Worm (Caenorhabditis elegans) whole organism, early embryonic: ENCODE data around the gene clh-5.

Experiments used
- ama-1 ChIP-seq: fragments of 150-350 bp; optimal IDR thresholded peaks from 2 replicates; lab custom pipeline; 2014
- ceh-36 ChIP-seq: sonication (generic microtip); optimal IDR thresholded peaks from 2 replicates; lab custom pipeline; 2016; ENCODE audit warnings: missing genetic modification characterization, inconsistent platforms, missing compliant biosample characterization
- sea-1 ChIP-seq: fragments of 200-800 bp; sonication (Bioruptor generic); conservative IDR thresholded peaks from 2 replicates; pipeline ENCODE4 v1.3.6; 2022; ENCODE audit warnings: missing genetic modification characterization, missing compliant biosample characterization

- TF ChIP-seq ceh-36 (tag; lab: Kevin White, UChicago): no peak
- no peak for TF ChIP-seq ama-1 (lab: Kevin White, UChicago)
- TF ChIP-seq sea-1: no peak
Observed at ce11 chrII:9097302-9097701, 1.1 kb downstream of the clh-5 start.
